Worm (Caenorhabditis elegans) whole organism, L3 larva: ENCODE results near the gene Y46G5A.47.

Experiments
- R02D3.7 ChIP-seq: fragments of 150-350 bp; optimal IDR thresholded peaks from 2 replicates; lab custom pipeline; 2014; ENCODE audit warnings: missing biosample characterization, missing genetic modification characterization
- ZK546.5 ChIP-seq: sonication (generic microtip); optimal IDR thresholded peaks from 2 replicates; lab custom pipeline; 2017; ENCODE audit warnings: missing biosample characterization, missing genetic modification characterization
- aly-2 ChIP-seq: fragments of 150-350 bp; optimal IDR thresholded peaks from 2 replicates; lab custom pipeline; 2014; ENCODE audit warnings: missing biosample characterization, missing genetic modification characterization
- ama-1 ChIP-seq: fragments of 150-350 bp; optimal IDR thresholded peaks from 2 replicates; lab custom pipeline; 2018
- ceh-16 ChIP-seq: sonication (generic microtip); optimal IDR thresholded peaks from 2 replicates; lab custom pipeline; 2017; ENCODE audit warnings: missing biosample characterization, missing genetic modification characterization
- ceh-28 ChIP-seq: fragments of 150-350 bp; optimal IDR thresholded peaks from 2 replicates; lab custom pipeline; 2014; ENCODE audit warnings: missing biosample characterization, missing genetic modification reagents, missing genetic modification characterization
- ceh-82 ChIP-seq: fragments of 150-350 bp; optimal IDR thresholded peaks from 2 replicates; lab custom pipeline; 2014; ENCODE audit warnings: missing biosample characterization, missing genetic modification characterization
- daf-12 ChIP-seq: fragments of 150-350 bp; optimal IDR thresholded peaks from 2 replicates; lab custom pipeline; 2014; ENCODE audit warnings: missing biosample characterization, missing genetic modification reagents, missing genetic modification characterization
- egl-27 ChIP-seq: sonication (generic microtip); optimal IDR thresholded peaks from 4 replicates; lab custom pipeline; 2017; ENCODE audit warnings: missing biosample characterization, missing genetic modification reagents, missing genetic modification characterization
- egl-5 ChIP-seq: fragments of 150-350 bp; optimal IDR thresholded peaks from 2 replicates; lab custom pipeline; 2017; ENCODE audit warnings: missing biosample characterization, missing genetic modification reagents, missing genetic modification characterization, inconsistent platforms
- elt-1 ChIP-seq: fragments of 150-350 bp; optimal IDR thresholded peaks from 2 replicates; lab custom pipeline; 2014; ENCODE audit warnings: missing biosample characterization, missing genetic modification characterization
- elt-2 ChIP-seq: sonication (generic microtip); optimal IDR thresholded peaks from 2 replicates; lab custom pipeline; 2016; ENCODE audit warnings: missing genetic modification reagents, mild to moderate bottlenecking, missing genetic modification characterization, missing compliant biosample characterization
- elt-3 ChIP-seq, 3 experiments: fragments of 150-350 bp in 1 of 3; sonication (generic microtip) in 2 of 3; optimal IDR thresholded peaks; 2 replicates in 2 of 3; 4 replicates in 1 of 3; lab custom pipeline; 2014 to 2017; ENCODE audit warnings: missing biosample characterization in 3 of 3, missing genetic modification characterization in 3 of 3
- fkh-10 ChIP-seq: sonication (generic microtip); optimal IDR thresholded peaks from 2 replicates; lab custom pipeline; 2017; ENCODE audit warnings: missing biosample characterization, missing genetic modification reagents, missing genetic modification characterization
- hmg-11 ChIP-seq: sonication (generic microtip); optimal IDR thresholded peaks from 2 replicates; lab custom pipeline; 2016; ENCODE audit warnings: missing genetic modification characterization, missing compliant biosample characterization
- jun-1 ChIP-seq: fragments of 150-350 bp; optimal IDR thresholded peaks from 2 replicates; lab custom pipeline; 2014; ENCODE audit warnings: missing biosample characterization, missing genetic modification reagents, missing genetic modification characterization
- lin-15B ChIP-seq: fragments of 150-350 bp; optimal IDR thresholded peaks from 2 replicates; lab custom pipeline; 2014; ENCODE audit warnings: missing biosample characterization, missing genetic modification characterization
- lin-39 ChIP-seq: fragments of 150-350 bp; optimal IDR thresholded peaks from 2 replicates; lab custom pipeline; 2018; ENCODE audit warnings: missing biosample characterization, missing genetic modification reagents, missing genetic modification characterization
- lsy-12 ChIP-seq: sonication (generic microtip); optimal IDR thresholded peaks from 2 replicates; lab custom pipeline; 2016; ENCODE audit warnings: mild to moderate bottlenecking, missing genetic modification characterization, missing compliant biosample characterization
- mdl-1 ChIP-seq: fragments of 150-350 bp; optimal IDR thresholded peaks from 2 replicates; lab custom pipeline; 2014; ENCODE audit warnings: missing biosample characterization, missing genetic modification characterization
- mml-1 ChIP-seq: fragments of 150-350 bp; sonication (generic microtip); optimal IDR thresholded peaks from 3 replicates; lab custom pipeline; 2014; ENCODE audit warnings: missing biosample characterization, missing genetic modification characterization
- nfya-1 ChIP-seq: sonication (generic microtip); optimal IDR thresholded peaks from 2 replicates; lab custom pipeline; 2017; ENCODE audit warnings: missing genetic modification characterization, mild to moderate bottlenecking, missing compliant biosample characterization, antibody characterized with exemption, moderate library complexity; ENCODE audit not compliant: insufficient read depth
- nhr-12 ChIP-seq: fragments of 150-350 bp; optimal IDR thresholded peaks from 2 replicates; lab custom pipeline; 2014; ENCODE audit warnings: missing biosample characterization, missing genetic modification characterization
- nhr-23 ChIP-seq: fragments of 150-350 bp; optimal IDR thresholded peaks from 2 replicates; lab custom pipeline; 2014; ENCODE audit warnings: missing biosample characterization, missing genetic modification reagents, missing genetic modification characterization
- nhr-237 ChIP-seq: fragments of 150-350 bp; optimal IDR thresholded peaks from 2 replicates; lab custom pipeline; 2014; ENCODE audit warnings: missing biosample characterization, missing genetic modification characterization
- nhr-25 ChIP-seq: sonication (generic microtip); optimal IDR thresholded peaks from 2 replicates; lab custom pipeline; 2017; ENCODE audit warnings: missing biosample characterization, missing genetic modification characterization
- nhr-28 ChIP-seq: fragments of 150-350 bp; optimal IDR thresholded peaks from 2 replicates; lab custom pipeline; 2014; ENCODE audit warnings: missing biosample characterization, missing genetic modification characterization
- nhr-43 ChIP-seq: sonication (generic microtip); optimal IDR thresholded peaks from 2 replicates; lab custom pipeline; 2016; ENCODE audit warnings: mild to moderate bottlenecking, missing genetic modification characterization, missing compliant biosample characterization; ENCODE audit not compliant: poor library complexity, severe bottlenecking
- nhr-67 ChIP-seq: fragments of 150-350 bp; optimal IDR thresholded peaks from 2 replicates; lab custom pipeline; 2014; ENCODE audit warnings: missing biosample characterization, missing genetic modification characterization
- nhr-77 ChIP-seq: fragments of 150-350 bp; optimal IDR thresholded peaks from 2 replicates; lab custom pipeline; 2014; ENCODE audit warnings: missing biosample characterization, missing genetic modification characterization
- pha-4 ChIP-seq: fragments of 150-350 bp; optimal IDR thresholded peaks from 2 replicates; lab custom pipeline; 2014; ENCODE audit warnings: missing biosample characterization, missing genetic modification reagents, missing genetic modification characterization
- pqm-1 ChIP-seq: fragments of 150-350 bp; optimal IDR thresholded peaks from 2 replicates; lab custom pipeline; 2017; ENCODE audit warnings: missing biosample characterization, missing genetic modification characterization, inconsistent platforms
- sea-2 ChIP-seq: fragments of 150-350 bp; sonication (generic microtip); optimal IDR thresholded peaks from 4 replicates; lab custom pipeline; 2014; ENCODE audit warnings: missing biosample characterization, missing genetic modification reagents, missing genetic modification characterization
- skn-1 ChIP-seq: fragments of 150-350 bp; optimal IDR thresholded peaks from 2 replicates; lab custom pipeline; 2014; ENCODE audit warnings: missing biosample characterization, missing genetic modification characterization
- snpc-4 ChIP-seq: fragments of 150-350 bp; optimal IDR thresholded peaks from 2 replicates; lab custom pipeline; 2014; ENCODE audit warnings: missing biosample characterization, missing genetic modification characterization
- tbx-2 ChIP-seq: sonication (generic microtip); optimal IDR thresholded peaks from 2 replicates; lab custom pipeline; 2016; ENCODE audit warnings: mild to moderate bottlenecking, missing genetic modification characterization, missing compliant biosample characterization
- unc-39 ChIP-seq: sonication (generic microtip); optimal IDR thresholded peaks from 4 replicates; lab custom pipeline; 2017; ENCODE audit warnings: missing biosample characterization, missing genetic modification characterization
- unc-62 ChIP-seq: fragments of 150-350 bp; sonication (generic microtip); optimal IDR thresholded peaks from 4 replicates; lab custom pipeline; 2014; ENCODE audit warnings: missing biosample characterization, missing genetic modification reagents, missing genetic modification characterization
- zag-1 ChIP-seq: fragments of 150-350 bp; optimal IDR thresholded peaks from 2 replicates; lab custom pipeline; 2014; ENCODE audit warnings: missing biosample characterization, missing genetic modification characterization
- ztf-11 ChIP-seq: fragments of 150-350 bp; optimal IDR thresholded peaks from 2 replicates; lab custom pipeline; 2014; ENCODE audit warnings: missing biosample characterization, missing genetic modification characterization
- ztf-4 ChIP-seq: fragments of 150-350 bp; optimal IDR thresholded peaks from 2 replicates; lab custom pipeline; 2014; ENCODE audit warnings: missing biosample characterization, missing genetic modification characterization

Y46G5A.47 gene

DNA sequence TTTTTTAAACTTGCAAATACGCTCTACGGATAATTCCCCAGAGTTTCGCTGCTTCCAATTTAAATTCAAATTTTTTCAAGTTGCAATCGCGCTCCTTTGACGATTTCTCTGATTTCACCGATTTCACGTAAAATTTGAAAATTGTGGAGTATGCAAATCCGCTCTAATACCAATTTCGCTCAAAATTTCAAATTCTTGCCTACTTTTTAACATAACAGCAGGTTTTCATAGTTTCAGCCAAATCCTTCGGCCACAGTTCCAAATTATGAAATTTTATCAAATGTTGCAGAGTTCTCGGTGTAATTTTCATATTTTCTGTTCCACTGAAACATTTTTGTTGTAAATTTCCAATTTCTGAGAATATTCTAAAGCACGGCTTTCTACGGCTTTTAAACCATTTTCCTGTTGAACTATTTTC lies 17.3 kb downstream of the Y46G5A.47 start, which contains the start of gene alkb-7:
TSS of gene alkb-7 (minus strand) at position 323 of the 418 bp plus-strand sequence.
- no peak for TF ChIP-seq nhr-67 (tag; lab: Kevin White, UChicago)
- TF ChIP-seq nhr-77 (tag; lab: Kevin White, UChicago), result no peak
- TF ChIP-seq sea-2 (GFP tag; lab: Kevin White, UChicago), result no peak
- no peak for TF ChIP-seq ceh-82 (tag; lab: Kevin White, UChicago)
- TF ChIP-seq nfya-1 (tag; lab: Kevin White, UChicago), result peak; percentile 33
- no peak for TF ChIP-seq lin-39
- TF ChIP-seq egl-5 (tag; lab: Kevin White, UChicago), result no peak
- TF ChIP-seq nhr-237 (tag; lab: Kevin White, UChicago), result no peak
- peak; percentile 13 for TF ChIP-seq lin-15B (tag; lab: Kevin White, UChicago)
- no peak for TF ChIP-seq skn-1 (tag; lab: Kevin White, UChicago)
- TF ChIP-seq elt-2 (tag; lab: Kevin White, UChicago), result peak; percentile 39
- TF ChIP-seq daf-12 (tag; lab: Kevin White, UChicago), result no peak
- TF ChIP-seq R02D3.7, result no peak
- no peak for TF ChIP-seq snpc-4 (tag; lab: Kevin White, UChicago)
- TF ChIP-seq ama-1 (lab: Kevin White, UChicago), result peak; percentile 33
- no peak for TF ChIP-seq jun-1 (tag; lab: Kevin White, UChicago)
- no peak for TF ChIP-seq egl-27
- TF ChIP-seq mdl-1, result no peak
- TF ChIP-seq tbx-2, result no peak
- peak; percentile 70 for TF ChIP-seq nhr-43 (tag; lab: Kevin White, UChicago)
- TF ChIP-seq pqm-1 (tag; lab: Kevin White, UChicago), result no peak
- TF ChIP-seq aly-2 (tag; lab: Kevin White, UChicago), result peak; percentile 21
- no peak for TF ChIP-seq nhr-28 (tag; lab: Kevin White, UChicago)
- TF ChIP-seq ceh-16 (tag; lab: Kevin White, UChicago), result no peak
- TF ChIP-seq nhr-25 (tag; lab: Kevin White, UChicago), result no peak
- no peak for TF ChIP-seq ceh-28 (tag; lab: Kevin White, UChicago)
- TF ChIP-seq zag-1 (tag; lab: Kevin White, UChicago), result no peak
- TF ChIP-seq lsy-12 (tag; lab: Kevin White, UChicago), result peak; percentile 35
- no peak for TF ChIP-seq ztf-11
- no peak for TF ChIP-seq elt-1 (tag; lab: Kevin White, UChicago)
- no peak for TF ChIP-seq nhr-12 (tag; lab: Kevin White, UChicago)
- no peak for TF ChIP-seq fkh-10 (GFP tag; lab: Kevin White, UChicago)
- no peak for TF ChIP-seq unc-39 (tag; lab: Kevin White, UChicago)
- TF ChIP-seq hmg-11 (tag; lab: Kevin White, UChicago), result no peak
- TF ChIP-seq elt-3 (tag; optimal IDR thresholded peaks at IDR 0.05; lab: Kevin White, UChicago), result no peak
- peak; percentile 21 for TF ChIP-seq nhr-23 (tag; lab: Kevin White, UChicago)
- no peak for TF ChIP-seq unc-62 (GFP tag; lab: Kevin White, UChicago)

DNA sequence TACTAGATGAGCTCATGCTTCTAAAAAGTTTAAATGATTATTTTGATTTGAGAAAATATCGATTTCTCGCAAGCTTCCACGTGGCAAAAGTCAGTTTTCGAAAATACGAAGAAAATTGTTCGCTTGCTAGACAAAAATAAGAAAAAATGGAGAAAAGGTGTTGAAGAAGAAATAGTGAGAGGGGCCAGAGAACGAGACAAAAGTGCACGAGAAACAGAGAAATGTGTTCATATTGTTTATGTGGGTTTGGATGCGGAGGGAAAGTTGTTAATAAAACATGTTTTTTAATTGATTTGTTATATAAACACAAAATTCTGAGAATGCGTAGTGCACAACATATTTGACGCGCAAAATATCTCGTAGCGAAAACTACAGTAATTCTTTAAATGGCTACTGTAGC lies 19.7 kb downstream of the Y46G5A.47 start, which contains the start of gene Y46G5A.15:
TSS of gene Y46G5A.15 (minus strand) at position 26 of the 400 bp plus-strand sequence.
- TF ChIP-seq pha-4 (peak; percentile 31), ama-1 (lab: Kevin White, UChicago) (no peak)

DNA sequence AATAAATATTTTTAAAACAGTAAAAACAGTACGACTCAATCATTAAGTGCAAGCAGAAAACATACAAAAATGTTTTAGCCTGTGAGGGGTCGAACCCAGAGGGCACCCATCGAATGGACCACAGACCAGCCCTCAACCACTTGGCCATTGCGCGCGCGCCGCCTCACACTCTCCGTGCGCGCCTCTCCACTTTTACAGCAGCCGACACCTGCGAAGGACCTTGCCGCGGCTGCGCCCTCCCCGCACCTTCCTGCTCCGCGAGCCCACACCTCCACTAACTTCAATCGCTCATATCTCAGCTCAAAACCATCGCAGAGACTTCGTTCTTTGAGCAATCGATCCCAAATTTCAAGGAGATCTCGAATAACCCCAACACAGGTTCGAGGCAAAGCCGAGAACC lies 26.7 kb downstream of the Y46G5A.47 start:
- peak; percentile 97 for TF ChIP-seq snpc-4 (tag; lab: Kevin White, UChicago)
- peak; percentile 39 for TF ChIP-seq nhr-25 (tag; lab: Kevin White, UChicago)
- peak; percentile 21 for TF ChIP-seq elt-2 (tag; lab: Kevin White, UChicago)
- peak; percentile 8 for TF ChIP-seq tbx-2
- TF ChIP-seq nfya-1 (tag; lab: Kevin White, UChicago), result peak; percentile 50
- TF ChIP-seq lin-39, result peak; percentile 75
- TF ChIP-seq lin-15B (tag; lab: Kevin White, UChicago), result peak; percentile 53

DNA sequence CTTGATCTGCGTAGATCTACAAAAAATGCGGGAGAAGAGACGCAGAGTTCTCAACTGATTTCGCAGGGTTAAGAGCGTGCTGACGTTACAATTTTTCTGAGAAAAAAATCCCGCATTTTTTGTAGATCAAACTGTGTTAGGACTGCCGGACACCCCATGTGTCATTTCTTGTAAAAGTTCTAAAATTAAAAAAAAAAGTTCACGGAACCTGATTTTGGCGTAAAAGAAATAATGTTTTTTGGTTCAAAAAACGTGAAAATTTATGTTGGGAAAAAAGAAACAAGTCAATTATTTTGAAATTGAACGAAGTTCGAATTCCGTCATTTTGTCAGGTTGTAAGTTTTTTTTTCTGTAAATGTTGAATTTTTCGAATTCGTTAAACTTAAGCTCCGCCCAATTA lies 28.7 kb downstream of the Y46G5A.47 start, which contains the start of gene Y46G5A.34:
TSS of gene Y46G5A.34 (plus strand) at position 301 of the 400 bp plus-strand sequence.
- TF ChIP-seq skn-1 (tag; lab: Kevin White, UChicago), result no peak
- TF ChIP-seq nhr-43 (tag; lab: Kevin White, UChicago), result no peak
- no peak for TF ChIP-seq pha-4
- no peak for TF ChIP-seq aly-2 (tag; lab: Kevin White, UChicago)
- TF ChIP-seq ceh-82 (tag; lab: Kevin White, UChicago), result no peak
- TF ChIP-seq snpc-4 (tag; lab: Kevin White, UChicago), result no peak
- no peak for TF ChIP-seq nhr-28 (tag; lab: Kevin White, UChicago)
- TF ChIP-seq mml-1, result no peak
- no peak for TF ChIP-seq nhr-25 (tag; lab: Kevin White, UChicago)
- TF ChIP-seq fkh-10 (GFP tag; lab: Kevin White, UChicago), result no peak
- no peak for TF ChIP-seq sea-2 (GFP tag; lab: Kevin White, UChicago)
- TF ChIP-seq ztf-4 (tag; lab: Kevin White, UChicago), result no peak
- TF ChIP-seq ZK546.5 (tag; lab: Kevin White, UChicago), result no peak
